Fruit fly (Drosophila melanogaster) whole organism, embryonic: ENCODE results near the gene CG8128.

Source experiments
- CG10654 ChIP-seq: fragments of 200-800 bp; sonication (Bioruptor generic); optimal IDR thresholded peaks from 2 replicates; lab custom pipeline; 2016; ENCODE audit warnings: missing biosample characterization, missing genetic modification characterization
- CG11247 ChIP-seq: fragments of 200-800 bp; sonication (Bioruptor generic); IDR thresholded peaks from 2 replicates; pipeline ENCODE4 v1.3.6; 2022; ENCODE audit warnings: missing biosample characterization, missing genetic modification characterization
- CG12155 ChIP-seq: fragments of 200-800 bp; sonication (Bioruptor generic); optimal IDR thresholded peaks from 3 replicates; lab custom pipeline; 2016; ENCODE audit warnings: missing biosample characterization, missing genetic modification characterization
- CG12659 ChIP-seq: fragments of 200-800 bp; sonication (Bioruptor generic); optimal IDR thresholded peaks from 3 replicates; lab custom pipeline; 2017; ENCODE audit warnings: mild to moderate bottlenecking, missing biosample characterization, missing genetic modification reagents, missing genetic modification characterization
- CG14014 ChIP-seq: fragments of 200-800 bp; sonication (Bioruptor generic); IDR thresholded peaks from 2 replicates; pipeline ENCODE4 v1.3.6; 2022; ENCODE audit warnings: missing biosample characterization, missing genetic modification characterization
- CG14441 ChIP-seq: fragments of 200-800 bp; sonication (Bioruptor generic); IDR thresholded peaks from 2 replicates; pipeline ENCODE4 v1.3.6; 2022; ENCODE audit warnings: missing biosample characterization, missing genetic modification characterization
- CG14860 ChIP-seq: fragments of 200-800 bp; sonication (Bioruptor generic); IDR thresholded peaks from 3 replicates; pipeline ENCODE4 v1.3.6; 2022; ENCODE audit warnings: missing biosample characterization, missing genetic modification characterization; ENCODE audit not compliant: partially characterized antibody
- CG1603 ChIP-seq: fragments of 200-800 bp; sonication (Bioruptor generic); optimal IDR thresholded peaks from 2 replicates; lab custom pipeline; 2019; ENCODE audit warnings: missing biosample characterization, mild to moderate bottlenecking, missing genetic modification characterization, moderate library complexity
- CG17361 ChIP-seq: fragments of 200-800 bp; sonication (Bioruptor generic); IDR thresholded peaks from 3 replicates; pipeline ENCODE4 v1.3.6; 2022; ENCODE audit warnings: missing biosample characterization, missing genetic modification characterization
- CG18262 ChIP-seq: fragments of 200-800 bp; optimal IDR thresholded peaks from 3 replicates; lab custom pipeline; 2019; ENCODE audit warnings: missing biosample characterization, mild to moderate bottlenecking, missing genetic modification characterization, moderate library complexity
- CG2120 ChIP-seq: fragments of 200-800 bp; sonication (Bioruptor generic); optimal IDR thresholded peaks from 3 replicates; lab custom pipeline; 2016; ENCODE audit warnings: missing biosample characterization, missing genetic modification characterization
- CG2712 ChIP-seq: fragments of 200-800 bp; optimal IDR thresholded peaks from 3 replicates; lab custom pipeline; 2019; ENCODE audit warnings: missing biosample characterization, mild to moderate bottlenecking, missing genetic modification characterization, moderate library complexity
- CG33213 ChIP-seq: fragments of 200-800 bp; sonication (Bioruptor generic); optimal IDR thresholded peaks from 3 replicates; lab custom pipeline; 2016; ENCODE audit warnings: missing biosample characterization, missing genetic modification characterization
- CG4730 ChIP-seq: fragments of 200-800 bp; sonication (Bioruptor generic); IDR thresholded peaks from 2 replicates; pipeline ENCODE4 v1.3.6; 2022; ENCODE audit warnings: missing biosample characterization, missing genetic modification characterization
- CG6272 ChIP-seq: fragments of 200-800 bp; sonication (Bioruptor generic); IDR thresholded peaks from 2 replicates; pipeline ENCODE4 v1.3.6; 2022; ENCODE audit warnings: missing biosample characterization, missing genetic modification characterization
- CG6654 ChIP-seq: fragments of 200-800 bp; sonication (Bioruptor generic); optimal IDR thresholded peaks from 2 replicates; lab custom pipeline; 2017; ENCODE audit warnings: missing biosample characterization, mild to moderate bottlenecking, missing genetic modification characterization
- CG6689 ChIP-seq: fragments of 200-800 bp; sonication (Bioruptor generic); IDR thresholded peaks from 2 replicates; pipeline ENCODE4 v1.3.6; 2022; ENCODE audit warnings: missing biosample characterization, missing genetic modification characterization
- CG7928 ChIP-seq: fragments of 200-800 bp; sonication (Bioruptor generic); optimal IDR thresholded peaks from 2 replicates; lab custom pipeline; 2017; ENCODE audit warnings: missing biosample characterization, mild to moderate bottlenecking, missing genetic modification characterization
- CG7963 ChIP-seq: fragments of 200-800 bp; sonication (Bioruptor generic); IDR thresholded peaks from 3 replicates; pipeline ENCODE4 v1.3.6; 2022; ENCODE audit warnings: missing biosample characterization, missing genetic modification characterization; ENCODE audit not compliant: partially characterized antibody
- CG8290 ChIP-seq, 3 experiments: fragments of 200-800 bp; sonication (Bioruptor generic); optimal IDR thresholded peaks; 2 replicates each; lab custom pipeline; 2016 to 2019; ENCODE audit warnings: missing biosample characterization in 3 of 3, missing genetic modification characterization in 3 of 3, mild to moderate bottlenecking in 2 of 3, moderate library complexity in 1 of 3
- CG8765 ChIP-seq: fragments of 200-800 bp; sonication (Bioruptor generic); IDR thresholded peaks from 2 replicates; pipeline ENCODE4 v1.3.6; 2022; ENCODE audit warnings: missing biosample characterization, missing genetic modification characterization
- Chrac-16 ChIP-seq: fragments of 200-800 bp; sonication (Bioruptor generic); optimal IDR thresholded peaks from 3 replicates; lab custom pipeline; 2016; ENCODE audit warnings: missing biosample characterization, missing genetic modification characterization
- E2f2 ChIP-seq: fragments of 200-800 bp; sonication (Bioruptor generic); IDR thresholded peaks from 2 replicates; pipeline ENCODE4 v1.3.6; 2022; ENCODE audit warnings: missing biosample characterization, missing genetic modification characterization
- Fer3 ChIP-seq: fragments of 200-800 bp; sonication (Bioruptor generic); optimal IDR thresholded peaks from 2 replicates; lab custom pipeline; 2018; ENCODE audit warnings: missing biosample characterization, mild to moderate bottlenecking, missing genetic modification characterization, moderate library complexity
- HLH54F ChIP-seq: fragments of 200-800 bp; sonication (Bioruptor generic); optimal IDR thresholded peaks from 3 replicates; lab custom pipeline; 2016; ENCODE audit warnings: missing biosample characterization, missing genetic modification characterization
- Hey ChIP-seq: fragments of 200-800 bp; sonication (Bioruptor generic); optimal IDR thresholded peaks from 3 replicates; lab custom pipeline; 2018; ENCODE audit warnings: missing biosample characterization, mild to moderate bottlenecking, missing genetic modification characterization
- Hsf ChIP-seq: fragments of 200-800 bp; sonication (Bioruptor generic); optimal IDR thresholded peaks from 3 replicates; lab custom pipeline; 2016; ENCODE audit warnings: missing biosample characterization, missing genetic modification characterization
- MBD-R2 ChIP-seq: fragments of 200-800 bp; sonication (Bioruptor generic); IDR thresholded peaks from 2 replicates; pipeline ENCODE4 v1.3.6; 2022; ENCODE audit warnings: missing biosample characterization, missing genetic modification characterization
- Med ChIP-seq: fragments of 200-800 bp; sonication (Bioruptor generic); peaks from one replicate; lab custom pipeline; 2016; ENCODE audit warnings: missing biosample characterization, missing genetic modification characterization, mild to moderate bottlenecking, inconsistent platforms, moderate library complexity
- NFAT ChIP-seq: fragments of 200-800 bp; sonication (Bioruptor generic); IDR thresholded peaks from 2 replicates; pipeline ENCODE4 v1.3.6; 2022; ENCODE audit warnings: missing biosample characterization, missing genetic modification characterization
- Pdp1 ChIP-seq, 2 experiments: fragments of 200-800 bp; sonication (Bioruptor generic); optimal IDR thresholded peaks; 3 replicates each; lab custom pipeline; 2016; ENCODE audit warnings: missing biosample characterization in 2 of 2, missing genetic modification characterization in 2 of 2, mild to moderate bottlenecking in 1 of 2, moderate library complexity in 1 of 2
- Scr ChIP-seq: fragments of 200-800 bp; sonication (Bioruptor generic); IDR thresholded peaks from 2 replicates; pipeline ENCODE4 v1.3.6; 2022; ENCODE audit warnings: missing biosample characterization, missing genetic modification characterization; ENCODE audit not compliant: partially characterized antibody
- Taf1 ChIP-seq: fragments of 200-800 bp; sonication (Bioruptor generic); IDR thresholded peaks from 2 replicates; pipeline ENCODE4 v1.3.6; 2022; ENCODE audit warnings: missing biosample characterization, missing genetic modification characterization
- ase ChIP-seq: fragments of 200-800 bp; sonication (Bioruptor generic); IDR thresholded peaks from 3 replicates; pipeline ENCODE4 v1.3.6; 2022; ENCODE audit warnings: missing biosample characterization, missing genetic modification characterization
- bbx ChIP-seq: fragments of 200-800 bp; sonication (Bioruptor generic); IDR thresholded peaks from 2 replicates; pipeline ENCODE4 v1.3.6; 2022; ENCODE audit warnings: missing biosample characterization, missing genetic modification characterization; ENCODE audit not compliant: partially characterized antibody
- chif ChIP-seq, 2 experiments: fragments of 200-800 bp; sonication (Bioruptor generic); optimal IDR thresholded peaks; 3 replicates each; lab custom pipeline; 2016; ENCODE audit warnings: missing biosample characterization in 2 of 2, missing genetic modification characterization in 2 of 2
- chinmo ChIP-seq: fragments of 200-800 bp; sonication (Bioruptor generic); IDR thresholded peaks from 4 replicates; pipeline ENCODE4 v1.3.6; 2022; ENCODE audit warnings: missing biosample characterization, missing genetic modification characterization; ENCODE audit not compliant: partially characterized antibody
- grau ChIP-seq: fragments of 200-800 bp; optimal IDR thresholded peaks from 3 replicates; lab custom pipeline; 2019; ENCODE audit warnings: missing biosample characterization, mild to moderate bottlenecking, missing genetic modification characterization, moderate library complexity
- hbn ChIP-seq: fragments of 200-800 bp; sonication (Bioruptor generic); IDR thresholded peaks from 2 replicates; pipeline ENCODE4 v1.3.6; 2022; ENCODE audit warnings: missing biosample characterization, missing genetic modification characterization; ENCODE audit not compliant: partially characterized antibody
- ind ChIP-seq: fragments of 200-800 bp; sonication (Bioruptor generic); optimal IDR thresholded peaks from 3 replicates; lab custom pipeline; 2016; ENCODE audit warnings: missing biosample characterization, missing genetic modification characterization
- inv ChIP-seq: fragments of 200-800 bp; sonication (Bioruptor generic); IDR thresholded peaks from 2 replicates; pipeline ENCODE4 v1.3.6; 2022; ENCODE audit warnings: missing biosample characterization, missing genetic modification characterization; ENCODE audit not compliant: partially characterized antibody
- lmd ChIP-seq: fragments of 200-800 bp; sonication (Bioruptor generic); IDR thresholded peaks from 2 replicates; pipeline ENCODE4 v1.3.6; 2022; ENCODE audit warnings: missing biosample characterization, missing genetic modification characterization
- onecut ChIP-seq: fragments of 200-800 bp; sonication (Bioruptor generic); IDR thresholded peaks from 2 replicates; pipeline ENCODE4 v1.3.6; 2022; ENCODE audit warnings: missing biosample characterization, missing genetic modification characterization
- prd ChIP-seq, 3 experiments: fragments of >200 bp in 2 of 3; fragments of 200-800 bp in 1 of 3; sonication (Bioruptor generic) in 1 of 3; optimal IDR thresholded peaks in 2 of 3; IDR thresholded peaks in 1 of 3; 2 replicates in 2 of 3; 3 replicates in 1 of 3; pipeline versions ENCODE4 v1.3.6 to Lab custom; 2017 to 2022; ENCODE audit warnings: missing biosample characterization in 1 of 3, missing genetic modification characterization in 1 of 3
- pzg ChIP-seq: fragments of 200-800 bp; sonication (Bioruptor generic); optimal IDR thresholded peaks from 3 replicates; lab custom pipeline; 2018; ENCODE audit warnings: missing biosample characterization, mild to moderate bottlenecking, missing genetic modification characterization, moderate library complexity
- sd ChIP-seq: fragments of 200-800 bp; sonication (Bioruptor generic); optimal IDR thresholded peaks from 3 replicates; lab custom pipeline; 2018; ENCODE audit warnings: missing biosample characterization, mild to moderate bottlenecking, missing genetic modification characterization, moderate library complexity
- sisA ChIP-seq: fragments of 200-800 bp; sonication (Bioruptor generic); IDR thresholded peaks from 2 replicates; pipeline ENCODE4 v1.3.6; 2022; ENCODE audit warnings: missing biosample characterization, missing genetic modification characterization
- slbo ChIP-seq: fragments of 200-800 bp; sonication (Bioruptor generic); IDR thresholded peaks from 2 replicates; pipeline ENCODE4 v1.3.6; 2022; ENCODE audit warnings: missing biosample characterization, missing genetic modification characterization

Gene CG8128

dm6 chrX:15653364-15653809, 43.9 kb upstream of the CG8128 start (continued):
- TF ChIP-seq CG2120 (GFP tag; lab: Kevin White, UChicago) (peak; percentile 15), chif (GFP tag; optimal IDR thresholded peaks at IDR 0.05; lab: Kevin White, UChicago) (peak in 1 of 2 experiments; percentile 48), E2f2 (GFP tag; lab: Robert Waterston, UW) (peak; percentile 37; the same call in 1 of the 2 replicates), CG6272 (no peak), CG7963 (GFP tag; lab: Robert Waterston, UW) (peak; percentile 63), MBD-R2 (GFP tag; lab: Robert Waterston, UW) (no peak), Fer3 (tag; lab: Kevin White, UChicago) (peak; percentile 6), hbn (GFP tag; lab: Robert Waterston, UW) (no peak), HLH54F (GFP tag; lab: Kevin White, UChicago) (peak; percentile 20), pzg (GFP tag; lab: Kevin White, UChicago) (no peak), CG12155 (GFP tag; lab: Kevin White, UChicago) (peak; percentile 4), bbx (GFP tag; lab: Robert Waterston, UW) (peak; percentile 49; the same call in 1 of the 2 replicates), Hey (tag; lab: Kevin White, UChicago) (no peak), CG8765 (GFP tag; lab: Robert Waterston, UW) (0 out of 2 replicates have a peak, but pooled peaks have one; percentile 27), CG12659 (GFP tag; lab: Kevin White, UChicago) (peak; percentile 8), prd (optimal IDR thresholded peaks at IDR 0.05; lab: Kevin White, UChicago) (no peak), prd (GFP tag; IDR thresholded peaks at IDR 0.05; lab: Robert Waterston, UW) (peak; percentile 48; the same call in 2 of the 3 replicates), CG6654 (no peak), CG8290 (GFP tag; optimal IDR thresholded peaks at IDR 0.05; lab: Kevin White, UChicago) (no peak), CG8290 (tag; optimal IDR thresholded peaks at IDR 0.05; lab: Kevin White, UChicago) (no peak), Pdp1 (GFP tag; optimal IDR thresholded peaks at IDR 0.05; lab: Kevin White, UChicago) (peak in 1 of 2 experiments; percentile 44), Med (GFP tag; lab: Kevin White, UChicago) (peak; percentile 92), ase (GFP tag; lab: Robert Waterston, UW) (peak; percentile 46; the same call in 1 of the 3 replicates), CG14860 (GFP tag; lab: Robert Waterston, UW) (peak; percentile 83; the same call in 2 of the 3 replicates), lmd (GFP tag; lab: Robert Waterston, UW) (peak; percentile 48; the same call in 1 of the 2 replicates), CG11247 (GFP tag; lab: Robert Waterston, UW) (peak; percentile 61; the same call in 1 of the 2 replicates), grau (tag; lab: Kevin White, UChicago) (peak; percentile 34), CG18262 (tag; lab: Kevin White, UChicago) (peak; percentile 24), slbo (GFP tag; lab: Robert Waterston, UW) (peak; percentile 67), chinmo (GFP tag; lab: Robert Waterston, UW) (0 out of 4 replicates have a peak, but pooled peaks have one; percentile 63), Chrac-16 (peak; percentile 43), sd (no peak), ind (GFP tag; lab: Kevin White, UChicago) (peak; percentile 26), NFAT (GFP tag; lab: Robert Waterston, UW) (peak; percentile 72), CG1603 (peak; percentile 50), CG14014 (GFP tag; lab: Robert Waterston, UW) (no peak), CG2712 (peak; percentile 35), CG6689 (GFP tag; lab: Robert Waterston, UW) (peak; percentile 37; the same call in 1 of the 2 replicates), onecut (GFP tag; lab: Robert Waterston, UW) (peak; percentile 47; the same call in 1 of the 2 replicates), CG4730 (peak; percentile 26; the same call in 1 of the 2 replicates), CG7928 (GFP tag; lab: Kevin White, UChicago) (no peak), CG17361 (GFP tag; lab: Robert Waterston, UW) (0 out of 3 replicates have a peak, but pooled peaks have one; percentile 24), CG33213 (GFP tag; lab: Kevin White, UChicago) (peak; percentile 50), Hsf (GFP tag; lab: Kevin White, UChicago) (peak; percentile 63), Scr (GFP tag; lab: Robert Waterston, UW) (peak; percentile 69), CG10654 (GFP tag; lab: Kevin White, UChicago) (peak; percentile 4), Taf1 (GFP tag; lab: Robert Waterston, UW) (0 out of 2 replicates have a peak, but pooled peaks have one; percentile 16), CG14441 (GFP tag; lab: Robert Waterston, UW) (peak; percentile 41; the same call in 1 of the 2 replicates), inv (peak; percentile 54), sisA (peak; percentile 62)
